Worm (Caenorhabditis elegans) whole organism, dauer: ENCODE results near the gene C17G1.14.

Source experiments
- unc-62 ChIP-seq: sonication (generic microtip); optimal IDR thresholded peaks from 2 replicates; lab custom pipeline; 2017; ENCODE audit warnings: missing biosample characterization, missing genetic modification reagents, missing genetic modification characterization

Gene C17G1.14

ce11 chrX:9938537-9938936 is at the start of gene C17G1.14, which contains the start of gene C17G1.5:
Gene C17G1.14, plus strand, starts transcription at chrX:9938813.
Gene C17G1.5, plus strand, starts transcription at chrX:9938802.
- no peak for TF ChIP-seq unc-62 (GFP tag; lab: Kevin White, UChicago)

ce11 chrX:9892323-9892722 is 46.3 kb upstream of the C17G1.14 start, which contains the start of gene F21G4.1:
Gene F21G4.1, minus strand, starts transcription at chrX:9892328.
- no peak for TF ChIP-seq unc-62 (GFP tag; lab: Kevin White, UChicago)

DNA sequence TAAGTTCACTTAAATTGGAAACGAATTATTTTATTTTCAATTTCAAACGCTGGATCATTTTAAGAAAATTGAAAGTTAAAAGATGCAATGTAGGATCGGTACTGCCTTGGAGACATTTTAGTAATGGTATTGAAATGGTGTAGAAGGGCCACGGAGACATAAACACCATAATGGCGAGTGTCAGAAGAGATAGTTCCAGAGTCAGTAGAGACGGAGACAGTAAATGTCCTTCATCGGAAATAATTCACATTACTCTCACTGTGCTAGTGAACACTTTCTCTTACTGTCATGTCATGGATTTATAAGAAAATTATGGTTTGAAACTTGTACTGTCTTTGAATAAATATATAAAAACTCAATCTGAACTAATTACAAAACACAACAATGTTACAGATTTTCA is 45.5 kb upstream of the C17G1.14 start:
- TF ChIP-seq unc-62 (GFP tag; lab: Kevin White, UChicago), result no peak

- TF ChIP-seq unc-62 (GFP tag; lab: Kevin White, UChicago), result no peak
Observed at ce11 chrX:9894844-9895243, 43.8 kb upstream of the C17G1.14 start, which contains the start of gene F21G4.3. Gene F21G4.3, plus strand, starts transcription at chrX:9895144.

DNA sequence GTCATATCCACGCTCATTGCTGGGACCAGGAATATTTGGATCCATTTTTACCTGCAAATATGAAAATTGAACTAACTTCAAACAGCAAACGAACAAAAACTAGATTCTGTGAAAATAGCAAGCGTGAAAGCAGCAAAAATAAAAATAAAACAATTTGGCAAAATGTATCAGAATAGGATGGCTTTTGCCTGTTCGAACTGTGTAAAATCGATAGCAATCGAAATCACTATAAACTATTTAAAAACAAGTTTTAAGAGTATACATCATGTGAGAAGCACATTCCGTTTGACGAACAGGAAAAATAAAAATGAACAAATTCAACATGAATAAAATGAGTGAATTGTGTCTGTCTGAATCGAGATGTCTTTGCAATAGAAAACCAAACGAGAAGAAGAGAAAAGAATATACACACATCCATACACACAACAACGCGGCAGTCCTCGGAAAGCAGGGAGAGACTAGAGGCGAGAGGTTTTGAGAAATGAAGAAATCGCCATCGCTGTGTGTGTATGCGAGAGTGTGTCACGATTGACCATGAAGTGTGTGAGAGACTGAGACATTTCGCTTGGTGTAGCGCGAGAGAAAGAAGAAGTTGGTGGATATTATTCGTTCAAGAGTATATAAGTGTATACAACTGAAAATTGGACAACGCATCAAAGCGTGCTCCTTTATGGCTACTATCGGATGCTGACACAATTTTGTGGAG is 39.0 kb upstream of the C17G1.14 start, which contains the start of gene phf-34:
Gene phf-34, minus strand, starts transcription at position 51 of the 706 bp plus-strand sequence.
- no peak for TF ChIP-seq unc-62 (GFP tag; lab: Kevin White, UChicago)

ce11 chrX:9905840-9906239 is 32.8 kb upstream of the C17G1.14 start, which contains the start of gene F21G4.5:
Gene F21G4.5, plus strand, starts transcription at chrX:9906140.
- TF ChIP-seq unc-62 (GFP tag; lab: Kevin White, UChicago), result no peak

- TF ChIP-seq unc-62 (GFP tag; lab: Kevin White, UChicago), result no peak
Observed at ce11 chrX:9917362-9917761, 21.3 kb upstream of the C17G1.14 start, which contains the start of gene F21G4.6. Gene F21G4.6, minus strand, starts transcription at chrX:9917448.

ce11 chrX:9918997-9919396 is 19.6 kb upstream of the C17G1.14 start, which contains the start of gene folr-1:
Gene folr-1, plus strand, starts transcription at chrX:9919297.
- no peak for TF ChIP-seq unc-62 (GFP tag; lab: Kevin White, UChicago)

DNA sequence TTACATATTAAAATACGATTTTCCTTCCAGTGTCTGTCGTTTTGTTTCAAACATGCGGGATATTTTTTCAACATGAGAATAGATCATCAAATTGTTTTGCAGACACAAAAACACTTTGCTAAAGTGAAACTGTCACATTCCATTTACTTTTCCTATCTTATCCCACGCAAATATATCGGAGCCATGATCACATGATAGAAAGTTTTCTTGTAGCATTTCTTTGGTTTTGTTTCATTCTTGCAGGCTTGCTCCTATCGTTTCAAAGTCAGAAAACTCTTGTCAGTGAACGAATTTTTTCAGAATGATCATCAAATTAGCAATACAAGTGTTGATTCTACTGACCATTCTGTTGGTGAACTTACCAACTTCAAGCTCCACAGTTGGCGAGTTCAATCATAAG is 17.4 kb upstream of the C17G1.14 start, which contains the start of gene C17G1.2:
Gene C17G1.2, plus strand, starts transcription at position 301 of the 400 bp plus-strand sequence.
- no peak for TF ChIP-seq unc-62 (GFP tag; lab: Kevin White, UChicago)

DNA sequence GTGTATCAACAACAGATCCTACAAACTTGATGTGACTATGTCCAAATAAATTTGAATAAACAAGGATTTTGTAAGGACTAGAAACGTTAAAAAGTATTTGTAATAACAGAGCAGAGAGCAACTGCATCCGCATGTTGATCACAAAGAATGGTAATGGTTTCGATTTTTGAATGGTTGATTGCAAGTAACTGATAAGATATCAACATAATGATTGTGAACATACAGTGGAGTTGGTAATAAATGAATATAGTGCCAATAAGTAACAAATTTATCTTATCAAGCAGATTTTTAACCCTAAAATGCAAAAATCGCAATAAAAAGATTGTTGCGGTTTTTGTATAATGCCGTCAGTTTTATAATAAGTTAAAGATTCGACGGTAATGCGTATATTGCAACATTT is 13.7 kb upstream of the C17G1.14 start, which contains the start of gene ugt-23:
Gene ugt-23, minus strand, starts transcription at position 212 of the 400 bp plus-strand sequence.
- TF ChIP-seq unc-62 (GFP tag; lab: Kevin White, UChicago), result no peak

- TF ChIP-seq unc-62 (GFP tag; lab: Kevin White, UChicago), result no peak
Observed at ce11 chrX:9927993-9928392, 10.6 kb upstream of the C17G1.14 start.

DNA sequence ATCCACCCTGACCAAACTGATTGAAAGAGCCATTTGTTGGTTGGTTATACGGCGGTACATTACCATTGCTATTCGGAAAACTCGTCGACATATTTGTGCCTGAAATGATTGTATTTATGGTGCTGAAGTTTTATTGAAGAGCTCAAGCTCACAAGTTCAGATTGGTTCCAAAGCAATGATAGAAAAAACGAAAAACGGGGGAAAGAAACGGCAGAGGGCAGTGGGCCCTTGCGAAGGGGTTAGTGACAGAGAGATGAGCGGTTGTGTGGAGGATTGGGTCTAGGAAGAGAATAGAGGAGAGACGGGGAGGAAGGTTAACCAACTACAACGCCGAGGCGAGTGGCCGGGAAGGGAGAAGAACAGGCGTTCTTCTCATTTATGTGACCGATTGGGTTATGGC is 7.3 kb upstream of the C17G1.14 start, which contains the start of gene nra-3:
Gene nra-3, minus strand, starts transcription at position 101 of the 400 bp plus-strand sequence.
- TF ChIP-seq unc-62 (GFP tag; lab: Kevin White, UChicago), result no peak

DNA sequence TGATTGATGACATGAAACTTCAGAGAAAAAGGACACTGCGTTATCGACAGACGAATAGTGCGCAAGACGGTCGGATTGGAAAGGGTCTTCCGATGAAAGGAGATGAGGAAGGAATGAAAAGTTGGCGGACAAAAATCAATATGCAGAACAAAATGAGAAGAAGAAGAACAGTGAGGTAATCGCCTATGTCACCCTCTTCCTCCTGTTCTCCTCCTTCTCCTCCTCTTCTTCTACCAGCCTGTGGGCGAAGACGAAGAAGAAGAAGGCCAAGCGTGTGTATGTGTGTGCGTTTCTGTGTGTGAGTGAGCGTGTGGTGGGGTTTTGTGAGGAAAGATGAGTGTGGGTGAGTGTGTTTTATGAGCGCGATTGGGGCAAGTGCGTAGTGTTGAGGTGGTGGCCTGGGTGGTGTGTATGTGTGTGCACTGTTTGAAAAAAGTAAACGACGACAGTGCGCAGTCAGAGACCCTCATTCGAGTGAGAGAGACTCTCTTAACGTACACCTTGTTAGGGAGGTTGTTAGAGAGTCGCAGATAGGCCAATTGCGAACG is 6.3 kb upstream of the C17G1.14 start, which contains the start of gene tsp-21:
Gene tsp-21, plus strand, starts transcription at position 146 of the 548 bp plus-strand sequence.
- TF ChIP-seq unc-62 (GFP tag; lab: Kevin White, UChicago), result no peak

ce11 chrX:9933291-9934008 is 5.2 kb upstream of the C17G1.14 start:
- no peak for TF ChIP-seq unc-62 (GFP tag; lab: Kevin White, UChicago)

DNA sequence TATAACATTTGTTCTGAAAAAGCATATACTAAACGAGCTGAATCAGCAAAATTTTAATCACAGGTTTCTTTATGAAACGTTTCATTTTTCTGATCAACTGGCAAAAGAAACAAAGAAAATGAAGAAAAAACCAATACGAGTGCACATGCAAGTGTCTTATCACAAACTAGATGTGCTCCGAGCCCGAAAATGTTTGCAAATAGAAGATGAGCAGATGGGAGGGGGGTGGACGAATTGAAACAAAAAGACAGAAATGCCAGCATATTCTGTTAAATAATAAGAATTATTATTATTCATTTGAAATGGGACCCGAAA is 4.6 kb upstream of the C17G1.14 start:
- no peak for TF ChIP-seq unc-62 (GFP tag; lab: Kevin White, UChicago)

- no peak for TF ChIP-seq unc-62 (GFP tag; lab: Kevin White, UChicago)
Observed at ce11 chrX:9938091-9938490, 522 bp upstream of the C17G1.14 start.
